Fruit fly (Drosophila melanogaster) whole organism, prepupa: ENCODE measurements around the gene CG9168.
A peak's percentile ranks its signal among the peaks of the same experiment; 100 is the strongest.

Experiments
- CG10631 ChIP-seq: fragments of 200-800 bp; sonication (Bioruptor generic); optimal IDR thresholded peaks from 2 replicates; lab custom pipeline; 2016; ENCODE audit warnings: missing biosample characterization, missing genetic modification characterization
- CG10669 ChIP-seq: fragments of 200-800 bp; sonication (Bioruptor generic); optimal IDR thresholded peaks from 3 replicates; lab custom pipeline; 2018; ENCODE audit warnings: missing biosample characterization, mild to moderate bottlenecking, missing genetic modification characterization, moderate library complexity
- CG11294 ChIP-seq: fragments of 200-800 bp; sonication (Bioruptor generic); IDR thresholded peaks from 2 replicates; pipeline ENCODE4 v1.3.6; 2022; ENCODE audit warnings: missing biosample characterization, missing genetic modification characterization
- CG11762 ChIP-seq: fragments of 200-800 bp; sonication (Bioruptor generic); optimal IDR thresholded peaks from 3 replicates; lab custom pipeline; 2016; ENCODE audit warnings: missing biosample characterization, missing genetic modification characterization; ENCODE audit not compliant: insufficient read depth
- CG11902 ChIP-seq: fragments of 200-800 bp; sonication (Bioruptor generic); optimal IDR thresholded peaks from 3 replicates; lab custom pipeline; 2016; ENCODE audit warnings: missing biosample characterization, missing genetic modification characterization
- CG15336 ChIP-seq: fragments of 200-800 bp; sonication (Bioruptor generic); IDR thresholded peaks from 2 replicates; pipeline ENCODE4 v1.3.6; 2022; ENCODE audit warnings: missing biosample characterization, missing genetic modification characterization
- CG1621 ChIP-seq: fragments of 200-800 bp; sonication (Bioruptor generic); optimal IDR thresholded peaks from 3 replicates; lab custom pipeline; 2018; ENCODE audit warnings: missing biosample characterization, mild to moderate bottlenecking, missing genetic modification characterization
- CG16779 ChIP-seq: fragments of 200-800 bp; sonication (Bioruptor generic); optimal IDR thresholded peaks from 3 replicates; lab custom pipeline; 2017; ENCODE audit warnings: missing biosample characterization, mild to moderate bottlenecking, missing genetic modification characterization
- CG3032 ChIP-seq: fragments of 200-800 bp; optimal IDR thresholded peaks from 2 replicates; lab custom pipeline; 2019; ENCODE audit warnings: missing biosample characterization, mild to moderate bottlenecking, missing genetic modification characterization, moderate library complexity
- CG31627 ChIP-seq: fragments of 200-800 bp; sonication (Bioruptor generic); optimal IDR thresholded peaks from 3 replicates; lab custom pipeline; 2016; ENCODE audit warnings: missing biosample characterization, missing genetic modification characterization
- CG32006 ChIP-seq: fragments of 200-800 bp; sonication (Bioruptor generic); optimal IDR thresholded peaks from 3 replicates; lab custom pipeline; 2017; ENCODE audit warnings: missing biosample characterization, mild to moderate bottlenecking, missing genetic modification characterization
- CG34406 ChIP-seq: fragments of 200-800 bp; sonication (Bioruptor generic); optimal IDR thresholded peaks from 3 replicates; lab custom pipeline; 2016; ENCODE audit warnings: missing biosample characterization, missing genetic modification characterization
- CG3919 ChIP-seq: fragments of 200-800 bp; sonication (Bioruptor generic); optimal IDR thresholded peaks from 3 replicates; lab custom pipeline; 2016; ENCODE audit warnings: missing biosample characterization, missing genetic modification characterization
- CG4318 ChIP-seq: fragments of 200-800 bp; sonication (Bioruptor generic); optimal IDR thresholded peaks from 3 replicates; lab custom pipeline; 2017; ENCODE audit warnings: missing biosample characterization, mild to moderate bottlenecking, missing genetic modification characterization
- CG6163 ChIP-seq: fragments of 200-800 bp; sonication (Bioruptor generic); IDR thresholded peaks from 3 replicates; pipeline ENCODE4 v1.3.6; 2022; ENCODE audit warnings: missing biosample characterization, missing genetic modification characterization
- CG6276 ChIP-seq: fragments of 200-800 bp; sonication (Bioruptor generic); optimal IDR thresholded peaks from 2 replicates; lab custom pipeline; 2017; ENCODE audit warnings: missing biosample characterization, mild to moderate bottlenecking, missing genetic modification characterization
- CG6792 ChIP-seq: fragments of 200-800 bp; sonication (Bioruptor generic); optimal IDR thresholded peaks from 3 replicates; lab custom pipeline; 2016; ENCODE audit warnings: missing biosample characterization, missing genetic modification characterization
- CG6808 ChIP-seq: fragments of 200-800 bp; sonication (Bioruptor generic); optimal IDR thresholded peaks from 3 replicates; lab custom pipeline; 2017; ENCODE audit warnings: missing biosample characterization, missing genetic modification characterization, mild to moderate bottlenecking, moderate library complexity, missing genetic modification reagents
- CG6854 ChIP-seq: fragments of 200-800 bp; sonication (Bioruptor generic); optimal IDR thresholded peaks from 2 replicates; lab custom pipeline; 2017; ENCODE audit warnings: missing biosample characterization, mild to moderate bottlenecking, missing genetic modification characterization
- CG7368 ChIP-seq: fragments of 200-800 bp; sonication (Bioruptor generic); optimal IDR thresholded peaks from 3 replicates; lab custom pipeline; 2016; ENCODE audit warnings: missing biosample characterization, missing genetic modification characterization
- CG8119 ChIP-seq: fragments of 200-800 bp; sonication (Bioruptor generic); IDR thresholded peaks from 3 replicates; pipeline ENCODE4 v1.3.6; 2022; ENCODE audit warnings: missing biosample characterization, missing genetic modification characterization
- CG8319 ChIP-seq: fragments of 200-800 bp; sonication (Bioruptor generic); optimal IDR thresholded peaks from 3 replicates; lab custom pipeline; 2016; ENCODE audit warnings: missing biosample characterization, missing genetic modification characterization
- CG8632 ChIP-seq: fragments of 200-800 bp; sonication (Bioruptor generic); optimal IDR thresholded peaks from 3 replicates; lab custom pipeline; 2016; ENCODE audit warnings: missing biosample characterization, missing genetic modification characterization
- CG9139 ChIP-seq: fragments of 200-800 bp; sonication (Bioruptor generic); optimal IDR thresholded peaks from 3 replicates; lab custom pipeline; 2017; ENCODE audit warnings: missing biosample characterization, mild to moderate bottlenecking, missing genetic modification characterization
- Eip75B ChIP-seq: fragments of 200-800 bp; sonication (Bioruptor generic); optimal IDR thresholded peaks from 3 replicates; lab custom pipeline; 2016; ENCODE audit warnings: missing biosample characterization, missing genetic modification characterization
- Eip78C ChIP-seq: fragments of 200-800 bp; sonication (Bioruptor generic); peaks from one replicate; lab custom pipeline; 2016; ENCODE audit warnings: missing biosample characterization, missing genetic modification characterization
- Eip93F ChIP-seq: fragments of 200-800 bp; sonication (Bioruptor generic); optimal IDR thresholded peaks from 2 replicates; lab custom pipeline; 2016; ENCODE audit warnings: missing biosample characterization, mild to moderate bottlenecking, missing genetic modification characterization
- Ets21C ChIP-seq: fragments of 200-800 bp; sonication (Bioruptor generic); optimal IDR thresholded peaks from 3 replicates; lab custom pipeline; 2016; ENCODE audit warnings: missing biosample characterization, missing genetic modification characterization
- Ets96B ChIP-seq: fragments of 200-800 bp; optimal IDR thresholded peaks from 2 replicates; lab custom pipeline; 2019; ENCODE audit warnings: missing biosample characterization, mild to moderate bottlenecking, missing genetic modification characterization, moderate library complexity
- Gug ChIP-seq: fragments of 200-800 bp; sonication (Bioruptor generic); IDR thresholded peaks from 2 replicates; pipeline ENCODE4 v1.3.6; 2022; ENCODE audit warnings: missing biosample characterization, missing genetic modification characterization
- Hr38 ChIP-seq: sonication (Bioruptor generic); optimal IDR thresholded peaks from 2 replicates; lab custom pipeline; 2016; ENCODE audit warnings: missing biosample characterization, missing genetic modification characterization
- Hr39 ChIP-seq: fragments of 200-800 bp; sonication (Bioruptor generic); optimal IDR thresholded peaks from 2 replicates; lab custom pipeline; 2016; ENCODE audit warnings: missing biosample characterization, missing genetic modification characterization
- Lpt ChIP-seq: fragments of 200-800 bp; sonication (Bioruptor generic); optimal IDR thresholded peaks from 3 replicates; lab custom pipeline; 2016; ENCODE audit warnings: missing biosample characterization, missing genetic modification characterization
- Met ChIP-seq: fragments of 200-800 bp; sonication (Bioruptor generic); optimal IDR thresholded peaks from 3 replicates; lab custom pipeline; 2016; ENCODE audit warnings: missing biosample characterization, missing genetic modification characterization
- OdsH ChIP-seq: fragments of 200-800 bp; sonication (Bioruptor generic); optimal IDR thresholded peaks from 3 replicates; lab custom pipeline; 2016; ENCODE audit warnings: missing biosample characterization, missing genetic modification characterization
- Sox14 ChIP-seq: fragments of 200-800 bp; sonication (Bioruptor generic); optimal IDR thresholded peaks from 3 replicates; lab custom pipeline; 2016; ENCODE audit warnings: missing biosample characterization, missing genetic modification characterization
- Sox15 ChIP-seq: fragments of 200-800 bp; sonication (Bioruptor generic); optimal IDR thresholded peaks from 3 replicates; lab custom pipeline; 2016; ENCODE audit warnings: missing biosample characterization, missing genetic modification characterization
- achi ChIP-seq: fragments of 200-800 bp; sonication (Bioruptor generic); optimal IDR thresholded peaks from 3 replicates; lab custom pipeline; 2016; ENCODE audit warnings: missing biosample characterization, missing genetic modification characterization
- acj6 ChIP-seq: fragments of 200-800 bp; sonication (Bioruptor generic); optimal IDR thresholded peaks from 3 replicates; lab custom pipeline; 2016; ENCODE audit warnings: missing biosample characterization, missing genetic modification characterization
- cyc ChIP-seq: fragments of 200-800 bp; sonication (Bioruptor generic); optimal IDR thresholded peaks from 3 replicates; lab custom pipeline; 2016; ENCODE audit warnings: missing biosample characterization, missing genetic modification characterization
- dac ChIP-seq: fragments of 200-800 bp; sonication (Bioruptor generic); optimal IDR thresholded peaks from 2 replicates; lab custom pipeline; 2017; ENCODE audit warnings: missing biosample characterization, mild to moderate bottlenecking, missing genetic modification characterization
- esn ChIP-seq: fragments of 200-800 bp; sonication (Bioruptor generic); optimal IDR thresholded peaks from 2 replicates; lab custom pipeline; 2016; ENCODE audit warnings: missing biosample characterization, mild to moderate bottlenecking, missing genetic modification characterization, moderate library complexity
- fd59A ChIP-seq: fragments of 200-800 bp; sonication (Bioruptor generic); optimal IDR thresholded peaks from 2 replicates; lab custom pipeline; 2017; ENCODE audit warnings: missing biosample characterization, mild to moderate bottlenecking, missing genetic modification characterization, missing genetic modification reagents
- lz ChIP-seq: fragments of 200-800 bp; sonication (Bioruptor generic); optimal IDR thresholded peaks from 3 replicates; lab custom pipeline; 2016; ENCODE audit warnings: missing biosample characterization, missing genetic modification characterization
- net ChIP-seq: fragments of 200-800 bp; sonication (Bioruptor generic); optimal IDR thresholded peaks from 3 replicates; lab custom pipeline; 2016; ENCODE audit warnings: missing biosample characterization, missing genetic modification characterization
- pdm3 ChIP-seq: fragments of 200-800 bp; sonication (Bioruptor generic); optimal IDR thresholded peaks from 3 replicates; lab custom pipeline; 2016; ENCODE audit warnings: missing biosample characterization, missing genetic modification characterization
- spab ChIP-seq: fragments of 200-800 bp; sonication (Bioruptor generic); optimal IDR thresholded peaks from 2 replicates; lab custom pipeline; 2017; ENCODE audit warnings: missing biosample characterization, mild to moderate bottlenecking, missing genetic modification characterization, missing genetic modification reagents
- svp ChIP-seq: fragments of 200-800 bp; sonication (Bioruptor generic); peaks from one replicate; lab custom pipeline; 2016; ENCODE audit warnings: missing biosample characterization, missing genetic modification characterization
- vri ChIP-seq: fragments of 200-800 bp; sonication (Bioruptor generic); optimal IDR thresholded peaks from 3 replicates; lab custom pipeline; 2016; ENCODE audit warnings: missing biosample characterization, mild to moderate bottlenecking, missing genetic modification characterization

Gene CG9168

dm6 chr3L:1442309-1442708, 31.5 kb downstream of the CG9168 start (continued):
- TF ChIP-seq CG32006 (GFP tag; lab: Kevin White, UChicago) (no peak), lz (GFP tag; lab: Kevin White, UChicago) (peak; percentile 22), CG34406 (no peak), CG11902 (GFP tag; lab: Kevin White, UChicago) (peak; percentile 22), CG6163 (peak; percentile 41; the same call in 1 of the 3 replicates), CG6808 (GFP tag; lab: Kevin White, UChicago) (no peak), CG11294 (GFP tag; lab: Robert Waterston, UW) (no peak), Eip78C (peak; percentile 55), CG1621 (tag; lab: Kevin White, UChicago) (no peak), Hr38 (no peak)

- peak; percentile 81 for TF ChIP-seq achi
- peak; percentile 85 for TF ChIP-seq CG3919
- TF ChIP-seq Met: peak; percentile 98
- peak; percentile 98 for TF ChIP-seq CG31627 (GFP tag; lab: Kevin White, UChicago)
- peak; percentile 91 for TF ChIP-seq Eip75B (GFP tag; lab: Kevin White, UChicago)
- peak; percentile 62 for TF ChIP-seq CG11762 (GFP tag; lab: Kevin White, UChicago)
- peak; percentile 93 for TF ChIP-seq CG6854 (GFP tag; lab: Kevin White, UChicago)
- TF ChIP-seq Eip78C: peak; percentile 97
- TF ChIP-seq CG32006 (GFP tag; lab: Kevin White, UChicago): peak; percentile 58
- TF ChIP-seq cyc (GFP tag; lab: Kevin White, UChicago): peak; percentile 96
- peak; percentile 76 for TF ChIP-seq net (GFP tag; lab: Kevin White, UChicago)
- TF ChIP-seq CG11902 (GFP tag; lab: Kevin White, UChicago): peak; percentile 85
- peak; percentile 95 for TF ChIP-seq Ets21C (GFP tag; lab: Kevin White, UChicago)
- TF ChIP-seq spab (GFP tag; lab: Kevin White, UChicago): peak; percentile 55
- TF ChIP-seq CG15336: peak; percentile 67
- TF ChIP-seq dac (GFP tag; lab: Kevin White, UChicago): no peak
- peak; percentile 87 for TF ChIP-seq acj6 (GFP tag; lab: Kevin White, UChicago)
- TF ChIP-seq CG8119 (GFP tag; lab: Robert Waterston, UW): peak; percentile 61
- no peak for TF ChIP-seq CG16779 (tag; lab: Kevin White, UChicago)
- TF ChIP-seq CG10669: peak; percentile 72
- TF ChIP-seq CG6276 (GFP tag; lab: Kevin White, UChicago): no peak
- TF ChIP-seq CG6808 (GFP tag; lab: Kevin White, UChicago): peak; percentile 63
- peak; percentile 90 for TF ChIP-seq CG6792
- peak; percentile 98 for TF ChIP-seq esn (GFP tag; lab: Kevin White, UChicago)
- peak; percentile 90 for TF ChIP-seq CG34406
- peak; percentile 74 for TF ChIP-seq CG8319 (GFP tag; lab: Kevin White, UChicago)
- TF ChIP-seq CG3032 (tag; lab: Kevin White, UChicago): peak; percentile 83
- TF ChIP-seq CG6163: peak; percentile 93
- peak; percentile 97 for TF ChIP-seq Eip93F (GFP tag; lab: Kevin White, UChicago)
- peak; percentile 95 for TF ChIP-seq lz (GFP tag; lab: Kevin White, UChicago)
- peak; percentile 98 for TF ChIP-seq vri (GFP tag; lab: Kevin White, UChicago)
- peak; percentile 31 for TF ChIP-seq CG4318
- TF ChIP-seq fd59A: peak; percentile 59
- peak; percentile 99 for TF ChIP-seq svp (GFP tag; lab: Kevin White, UChicago)
- peak; percentile 98 for TF ChIP-seq Hr39 (GFP tag; lab: Kevin White, UChicago)
- peak; percentile 69 for TF ChIP-seq Gug (GFP tag; lab: Robert Waterston, UW)
- peak; percentile 82 for TF ChIP-seq CG10631
- peak; percentile 71 for TF ChIP-seq Ets96B (tag; lab: Kevin White, UChicago)
- TF ChIP-seq CG1621 (tag; lab: Kevin White, UChicago): peak; percentile 41
- TF ChIP-seq CG11294 (GFP tag; lab: Robert Waterston, UW): no peak
- TF ChIP-seq CG8632 (GFP tag; lab: Kevin White, UChicago): peak; percentile 88
- peak; percentile 89 for TF ChIP-seq pdm3 (GFP tag; lab: Kevin White, UChicago)
- peak; percentile 80 for TF ChIP-seq Sox15 (GFP tag; lab: Kevin White, UChicago)
- peak; percentile 85 for TF ChIP-seq OdsH
- no peak for TF ChIP-seq CG9139 (GFP tag; lab: Kevin White, UChicago)
- TF ChIP-seq Sox14 (GFP tag; lab: Kevin White, UChicago): peak; percentile 96
- peak; percentile 41 for TF ChIP-seq Lpt (GFP tag; lab: Kevin White, UChicago)
- TF ChIP-seq CG7368: peak; percentile 67
Observed at dm6 chr3L:1442906-1443305, 32.0 kb downstream of the CG9168 start.
